Worm (Caenorhabditis elegans) whole organism, L3 larva: Measurements from ENCODE around the gene T26C12.2.

Source experiments
- R02D3.7 ChIP-seq: fragments of 150-350 bp; optimal IDR thresholded peaks from 2 replicates; lab custom pipeline; 2014; ENCODE audit warnings: missing biosample characterization, missing genetic modification characterization
- ZK546.5 ChIP-seq: sonication (generic microtip); optimal IDR thresholded peaks from 2 replicates; lab custom pipeline; 2017; ENCODE audit warnings: missing biosample characterization, missing genetic modification characterization
- aly-2 ChIP-seq: fragments of 150-350 bp; optimal IDR thresholded peaks from 2 replicates; lab custom pipeline; 2014; ENCODE audit warnings: missing biosample characterization, missing genetic modification characterization
- ama-1 ChIP-seq: fragments of 150-350 bp; optimal IDR thresholded peaks from 2 replicates; lab custom pipeline; 2018
- ceh-16 ChIP-seq: sonication (generic microtip); optimal IDR thresholded peaks from 2 replicates; lab custom pipeline; 2017; ENCODE audit warnings: missing biosample characterization, missing genetic modification characterization
- ceh-28 ChIP-seq: fragments of 150-350 bp; optimal IDR thresholded peaks from 2 replicates; lab custom pipeline; 2014; ENCODE audit warnings: missing biosample characterization, missing genetic modification reagents, missing genetic modification characterization
- ceh-82 ChIP-seq: fragments of 150-350 bp; optimal IDR thresholded peaks from 2 replicates; lab custom pipeline; 2014; ENCODE audit warnings: missing biosample characterization, missing genetic modification characterization
- ceh-9 ChIP-seq: sonication (generic microtip); optimal IDR thresholded peaks from 2 replicates; lab custom pipeline; 2018; ENCODE audit warnings: missing biosample characterization, missing genetic modification characterization
- daf-12 ChIP-seq: fragments of 150-350 bp; optimal IDR thresholded peaks from 2 replicates; lab custom pipeline; 2014; ENCODE audit warnings: missing biosample characterization, missing genetic modification reagents, missing genetic modification characterization
- egl-27 ChIP-seq: sonication (generic microtip); optimal IDR thresholded peaks from 4 replicates; lab custom pipeline; 2017; ENCODE audit warnings: missing biosample characterization, missing genetic modification reagents, missing genetic modification characterization
- egl-5 ChIP-seq: fragments of 150-350 bp; optimal IDR thresholded peaks from 2 replicates; lab custom pipeline; 2017; ENCODE audit warnings: missing biosample characterization, missing genetic modification reagents, missing genetic modification characterization, inconsistent platforms
- elt-1 ChIP-seq: fragments of 150-350 bp; optimal IDR thresholded peaks from 2 replicates; lab custom pipeline; 2014; ENCODE audit warnings: missing biosample characterization, missing genetic modification characterization
- elt-2 ChIP-seq: sonication (generic microtip); optimal IDR thresholded peaks from 2 replicates; lab custom pipeline; 2016; ENCODE audit warnings: missing genetic modification reagents, mild to moderate bottlenecking, missing genetic modification characterization, missing compliant biosample characterization
- elt-3 ChIP-seq, 3 experiments: fragments of 150-350 bp in 1 of 3; sonication (generic microtip) in 2 of 3; optimal IDR thresholded peaks; 2 replicates in 2 of 3; 4 replicates in 1 of 3; lab custom pipeline; 2014 to 2017; ENCODE audit warnings: missing biosample characterization in 3 of 3, missing genetic modification characterization in 3 of 3
- eor-1 ChIP-seq, 2 experiments: fragments of 150-350 bp; optimal IDR thresholded peaks; 2 replicates each; lab custom pipeline; 2014 to 2018; ENCODE audit warnings: missing biosample characterization in 2 of 2, missing genetic modification characterization in 2 of 2
- fkh-10 ChIP-seq: sonication (generic microtip); optimal IDR thresholded peaks from 2 replicates; lab custom pipeline; 2017; ENCODE audit warnings: missing biosample characterization, missing genetic modification reagents, missing genetic modification characterization
- fkh-2 ChIP-seq: fragments of 150-350 bp; optimal IDR thresholded peaks from 2 replicates; lab custom pipeline; 2014; ENCODE audit warnings: missing biosample characterization, missing genetic modification reagents, missing genetic modification characterization
- fos-1 ChIP-seq: fragments of 150-350 bp; optimal IDR thresholded peaks from 2 replicates; lab custom pipeline; 2014; ENCODE audit warnings: missing biosample characterization, missing genetic modification characterization
- hmg-11 ChIP-seq: sonication (generic microtip); optimal IDR thresholded peaks from 2 replicates; lab custom pipeline; 2016; ENCODE audit warnings: missing genetic modification characterization, missing compliant biosample characterization
- jun-1 ChIP-seq: fragments of 150-350 bp; optimal IDR thresholded peaks from 2 replicates; lab custom pipeline; 2014; ENCODE audit warnings: missing biosample characterization, missing genetic modification reagents, missing genetic modification characterization
- lin-15B ChIP-seq: fragments of 150-350 bp; optimal IDR thresholded peaks from 2 replicates; lab custom pipeline; 2014; ENCODE audit warnings: missing biosample characterization, missing genetic modification characterization
- lin-39 ChIP-seq: fragments of 150-350 bp; optimal IDR thresholded peaks from 2 replicates; lab custom pipeline; 2018; ENCODE audit warnings: missing biosample characterization, missing genetic modification reagents, missing genetic modification characterization
- lsy-12 ChIP-seq: sonication (generic microtip); optimal IDR thresholded peaks from 2 replicates; lab custom pipeline; 2016; ENCODE audit warnings: mild to moderate bottlenecking, missing genetic modification characterization, missing compliant biosample characterization
- mdl-1 ChIP-seq: fragments of 150-350 bp; optimal IDR thresholded peaks from 2 replicates; lab custom pipeline; 2014; ENCODE audit warnings: missing biosample characterization, missing genetic modification characterization
- mml-1 ChIP-seq: fragments of 150-350 bp; sonication (generic microtip); optimal IDR thresholded peaks from 3 replicates; lab custom pipeline; 2014; ENCODE audit warnings: missing biosample characterization, missing genetic modification characterization
- nfya-1 ChIP-seq: sonication (generic microtip); optimal IDR thresholded peaks from 2 replicates; lab custom pipeline; 2017; ENCODE audit warnings: missing genetic modification characterization, mild to moderate bottlenecking, missing compliant biosample characterization, antibody characterized with exemption, moderate library complexity; ENCODE audit not compliant: insufficient read depth
- nhr-11 ChIP-seq: fragments of 150-350 bp; optimal IDR thresholded peaks from 2 replicates; lab custom pipeline; 2014; ENCODE audit warnings: missing biosample characterization, missing genetic modification characterization
- nhr-12 ChIP-seq: fragments of 150-350 bp; optimal IDR thresholded peaks from 2 replicates; lab custom pipeline; 2014; ENCODE audit warnings: missing biosample characterization, missing genetic modification characterization
- nhr-23 ChIP-seq: fragments of 150-350 bp; optimal IDR thresholded peaks from 2 replicates; lab custom pipeline; 2014; ENCODE audit warnings: missing biosample characterization, missing genetic modification reagents, missing genetic modification characterization
- nhr-237 ChIP-seq: fragments of 150-350 bp; optimal IDR thresholded peaks from 2 replicates; lab custom pipeline; 2014; ENCODE audit warnings: missing biosample characterization, missing genetic modification characterization
- nhr-25 ChIP-seq: sonication (generic microtip); optimal IDR thresholded peaks from 2 replicates; lab custom pipeline; 2017; ENCODE audit warnings: missing biosample characterization, missing genetic modification characterization
- nhr-28 ChIP-seq: fragments of 150-350 bp; optimal IDR thresholded peaks from 2 replicates; lab custom pipeline; 2014; ENCODE audit warnings: missing biosample characterization, missing genetic modification characterization
- nhr-43 ChIP-seq: sonication (generic microtip); optimal IDR thresholded peaks from 2 replicates; lab custom pipeline; 2016; ENCODE audit warnings: mild to moderate bottlenecking, missing genetic modification characterization, missing compliant biosample characterization; ENCODE audit not compliant: poor library complexity, severe bottlenecking
- nhr-67 ChIP-seq: fragments of 150-350 bp; optimal IDR thresholded peaks from 2 replicates; lab custom pipeline; 2014; ENCODE audit warnings: missing biosample characterization, missing genetic modification characterization
- nhr-76 ChIP-seq: fragments of 150-350 bp; sonication (generic microtip); optimal IDR thresholded peaks from 5 replicates; lab custom pipeline; 2014; ENCODE audit warnings: missing biosample characterization, missing genetic modification characterization
- nhr-77 ChIP-seq: fragments of 150-350 bp; optimal IDR thresholded peaks from 2 replicates; lab custom pipeline; 2014; ENCODE audit warnings: missing biosample characterization, missing genetic modification characterization
- pha-4 ChIP-seq: fragments of 150-350 bp; optimal IDR thresholded peaks from 2 replicates; lab custom pipeline; 2014; ENCODE audit warnings: missing biosample characterization, missing genetic modification reagents, missing genetic modification characterization
- pqm-1 ChIP-seq: fragments of 150-350 bp; optimal IDR thresholded peaks from 2 replicates; lab custom pipeline; 2017; ENCODE audit warnings: missing biosample characterization, missing genetic modification characterization, inconsistent platforms
- sea-2 ChIP-seq: fragments of 150-350 bp; sonication (generic microtip); optimal IDR thresholded peaks from 4 replicates; lab custom pipeline; 2014; ENCODE audit warnings: missing biosample characterization, missing genetic modification reagents, missing genetic modification characterization
- skn-1 ChIP-seq: fragments of 150-350 bp; optimal IDR thresholded peaks from 2 replicates; lab custom pipeline; 2014; ENCODE audit warnings: missing biosample characterization, missing genetic modification characterization
- snpc-4 ChIP-seq: fragments of 150-350 bp; optimal IDR thresholded peaks from 2 replicates; lab custom pipeline; 2014; ENCODE audit warnings: missing biosample characterization, missing genetic modification characterization
- tbx-2 ChIP-seq: sonication (generic microtip); optimal IDR thresholded peaks from 2 replicates; lab custom pipeline; 2016; ENCODE audit warnings: mild to moderate bottlenecking, missing genetic modification characterization, missing compliant biosample characterization
- unc-39 ChIP-seq: sonication (generic microtip); optimal IDR thresholded peaks from 4 replicates; lab custom pipeline; 2017; ENCODE audit warnings: missing biosample characterization, missing genetic modification characterization
- unc-62 ChIP-seq: fragments of 150-350 bp; sonication (generic microtip); optimal IDR thresholded peaks from 4 replicates; lab custom pipeline; 2014; ENCODE audit warnings: missing biosample characterization, missing genetic modification reagents, missing genetic modification characterization
- zag-1 ChIP-seq: fragments of 150-350 bp; optimal IDR thresholded peaks from 2 replicates; lab custom pipeline; 2014; ENCODE audit warnings: missing biosample characterization, missing genetic modification characterization
- ztf-11 ChIP-seq: fragments of 150-350 bp; optimal IDR thresholded peaks from 2 replicates; lab custom pipeline; 2014; ENCODE audit warnings: missing biosample characterization, missing genetic modification characterization
- ztf-4 ChIP-seq: fragments of 150-350 bp; optimal IDR thresholded peaks from 2 replicates; lab custom pipeline; 2014; ENCODE audit warnings: missing biosample characterization, missing genetic modification characterization

The T26C12.2 gene

ce11 chrIV:3232694-3233372, 32.7 kb downstream of the T26C12.2 start:
- no peak for TF ChIP-seq elt-1 (tag; lab: Kevin White, UChicago)
- TF ChIP-seq daf-12: no peak
- peak; percentile 62 for TF ChIP-seq nfya-1 (tag; lab: Kevin White, UChicago)
- TF ChIP-seq tbx-2 (tag; lab: Kevin White, UChicago): no peak
- no peak for TF ChIP-seq ceh-82
- TF ChIP-seq nhr-76: no peak
- TF ChIP-seq elt-3 (tag; optimal IDR thresholded peaks at IDR 0.05; lab: Kevin White, UChicago): no peak
- peak; percentile 91 for TF ChIP-seq ama-1 (lab: Kevin White, UChicago)
- no peak for TF ChIP-seq unc-39 (tag; lab: Kevin White, UChicago)
- peak; percentile 47 for TF ChIP-seq fos-1 (tag; lab: Kevin White, UChicago)
- no peak for TF ChIP-seq nhr-77 (tag; lab: Kevin White, UChicago)
- TF ChIP-seq lin-39 (tag; lab: Kevin White, UChicago): peak; percentile 35
- no peak for TF ChIP-seq ztf-11 (tag; lab: Kevin White, UChicago)
- peak; percentile 38 for TF ChIP-seq mdl-1 (tag; lab: Kevin White, UChicago)
- no peak for TF ChIP-seq ztf-4
- TF ChIP-seq lsy-12 (tag; lab: Kevin White, UChicago): no peak
- TF ChIP-seq nhr-237 (tag; lab: Kevin White, UChicago): no peak
- no peak for TF ChIP-seq nhr-11 (tag; lab: Kevin White, UChicago)
- TF ChIP-seq eor-1 (tag; optimal IDR thresholded peaks at IDR 0.05; lab: Kevin White, UChicago): no peak
- TF ChIP-seq nhr-12: no peak
- no peak for TF ChIP-seq unc-62
- TF ChIP-seq fkh-2 (tag; lab: Kevin White, UChicago): no peak
- TF ChIP-seq ceh-28 (tag; lab: Kevin White, UChicago): peak; percentile 81
- TF ChIP-seq hmg-11 (tag; lab: Kevin White, UChicago): peak; percentile 51
- no peak for TF ChIP-seq egl-5 (tag; lab: Kevin White, UChicago)
- no peak for TF ChIP-seq mml-1 (tag; lab: Kevin White, UChicago)
- peak; percentile 37 for TF ChIP-seq pqm-1 (tag; lab: Kevin White, UChicago)
- peak; percentile 77 for TF ChIP-seq nhr-25
- TF ChIP-seq ceh-9 (tag; lab: Kevin White, UChicago): no peak
- TF ChIP-seq nhr-23 (tag; lab: Kevin White, UChicago): peak; percentile 77
- TF ChIP-seq aly-2 (tag; lab: Kevin White, UChicago): no peak
- no peak for TF ChIP-seq fkh-10 (GFP tag; lab: Kevin White, UChicago)
- TF ChIP-seq elt-2 (tag; lab: Kevin White, UChicago): peak; percentile 72
- no peak for TF ChIP-seq ZK546.5 (tag; lab: Kevin White, UChicago)
- no peak for TF ChIP-seq egl-27 (tag; lab: Kevin White, UChicago)
- TF ChIP-seq zag-1 (tag; lab: Kevin White, UChicago): no peak
- TF ChIP-seq R02D3.7 (tag; lab: Kevin White, UChicago): no peak
- TF ChIP-seq jun-1: peak; percentile 9
- no peak for TF ChIP-seq sea-2 (GFP tag; lab: Kevin White, UChicago)
- TF ChIP-seq snpc-4: peak; percentile 8
- no peak for TF ChIP-seq nhr-67 (tag; lab: Kevin White, UChicago)
- TF ChIP-seq skn-1: no peak
- peak; percentile 24 for TF ChIP-seq lin-15B
- peak; percentile 87 for TF ChIP-seq nhr-43 (tag; lab: Kevin White, UChicago)
- TF ChIP-seq nhr-28: no peak
- TF ChIP-seq ceh-16 (tag; lab: Kevin White, UChicago): no peak
- TF ChIP-seq pha-4 (tag; lab: Kevin White, UChicago): peak; percentile 44
